Fruit fly (Drosophila melanogaster) S2 (cell line): ENCODE results near the gene CG1428.
A peak's percentile ranks its signal among the peaks of the same experiment; 100 is the strongest.

Experiments used
- CG8478 ChIP-seq: fragments of >200 bp; optimal IDR thresholded peaks from 2 replicates; lab custom pipeline; 2018
- CTCF ChIP-seq, 2 experiments: fragments of >200 bp; optimal IDR thresholded peaks; 2 replicates each; lab custom pipeline; 2018

The CG1428 gene

DNA sequence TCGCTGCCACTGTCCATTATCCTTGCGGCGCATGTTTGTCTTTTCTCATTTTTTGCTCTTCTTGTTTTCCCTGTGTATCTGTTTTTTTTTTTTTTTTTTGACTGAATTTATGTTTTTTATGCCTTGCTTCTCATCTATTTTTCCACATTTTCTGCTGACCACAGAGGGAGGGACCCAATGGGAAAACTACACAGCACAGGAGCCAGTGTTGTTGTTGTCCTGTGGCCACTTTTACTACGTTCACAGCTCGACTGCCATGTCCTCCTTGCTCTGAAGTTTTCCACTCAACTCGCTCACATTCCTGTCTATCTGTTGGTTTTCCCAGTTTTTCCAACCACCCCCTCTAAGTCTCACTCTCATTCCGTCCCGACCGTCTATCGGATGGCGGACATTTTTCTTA lies 15.9 kb upstream of the CG1428 start:
- TF ChIP-seq CG8478: no peak
- no peak for TF ChIP-seq CTCF (optimal IDR thresholded peaks at IDR 0.05; lab: Kevin White, UChicago)

DNA sequence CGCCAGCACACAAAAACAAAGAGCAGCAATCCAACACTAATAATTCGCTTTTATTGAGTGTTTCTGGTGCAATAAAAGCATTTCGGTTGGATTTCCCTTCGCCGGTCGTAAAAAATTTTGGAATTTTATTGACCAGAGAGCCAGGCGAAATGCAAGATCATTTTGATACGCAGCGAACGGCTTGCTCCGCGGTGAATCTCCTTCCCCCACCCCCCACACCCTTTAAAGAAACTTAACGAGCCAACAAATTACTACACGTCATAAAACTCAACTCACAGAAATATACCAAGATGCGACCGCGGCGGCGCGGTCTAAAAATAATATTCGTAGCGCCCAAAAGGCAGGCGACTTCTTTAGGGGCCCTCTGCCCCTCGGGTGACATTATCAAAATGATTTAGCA lies 10.0 kb upstream of the CG1428 start:
- TF ChIP-seq CTCF (optimal IDR thresholded peaks at IDR 0.05; lab: Kevin White, UChicago) (no peak), CG8478 (no peak)

DNA sequence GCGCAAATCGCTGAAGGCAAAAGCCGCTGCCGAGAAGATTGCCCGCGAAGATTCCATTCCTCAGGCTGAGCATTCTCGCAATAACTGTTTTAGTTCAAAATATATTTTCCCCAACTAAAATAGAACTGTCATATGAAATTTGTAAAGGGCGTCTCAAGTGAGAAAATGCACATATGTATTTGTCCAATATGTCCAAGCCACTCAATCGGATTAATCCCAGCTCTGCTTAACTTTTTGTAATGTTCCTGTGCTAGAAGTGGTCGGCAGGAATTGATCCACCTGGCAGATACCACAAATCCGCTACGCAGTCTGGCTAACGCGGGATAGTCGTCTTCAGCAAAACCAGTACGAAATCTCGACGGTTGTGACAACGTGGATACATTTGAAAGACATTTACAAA lies 7.9 kb upstream of the CG1428 start, which contains the start of gene CG11629:
TSS of gene CG11629 (minus strand) at position 101 of the 400 bp plus-strand sequence.
- TF ChIP-seq CTCF (optimal IDR thresholded peaks at IDR 0.05; lab: Kevin White, UChicago): no peak
- TF ChIP-seq CG8478: no peak

DNA sequence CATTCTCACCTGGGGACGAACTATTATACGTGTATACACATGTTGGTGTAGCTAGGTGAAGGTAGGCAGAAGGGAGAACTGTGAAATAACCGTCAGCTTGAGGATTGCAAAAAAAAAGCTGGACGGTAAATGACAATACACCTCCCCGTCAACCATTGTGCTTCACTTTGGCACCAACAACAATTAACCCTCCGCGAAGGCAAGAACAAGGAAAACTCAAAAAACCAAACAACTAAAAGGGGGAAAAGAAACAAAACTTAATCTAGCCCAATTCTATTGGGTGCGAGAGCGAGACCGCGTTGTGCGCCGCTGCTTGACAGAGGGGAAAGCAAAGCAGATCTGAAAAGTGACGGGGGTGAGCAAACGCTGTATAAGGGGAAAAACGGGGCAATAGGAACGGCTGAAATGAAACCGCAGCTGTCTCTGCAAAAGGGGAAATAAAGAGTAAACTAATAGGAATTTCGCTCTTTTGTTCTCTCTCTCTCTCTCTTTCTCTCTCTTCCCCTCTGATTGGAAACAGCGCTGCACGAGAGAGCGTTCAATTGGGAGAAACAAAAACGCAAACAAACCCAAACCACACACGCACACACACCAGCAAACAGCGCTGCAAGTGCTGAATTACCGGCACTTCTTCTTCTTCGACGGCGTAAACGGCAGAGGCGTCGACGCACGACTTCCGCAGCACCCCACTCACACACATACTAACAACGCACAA lies 6.9 kb upstream of the CG1428 start:
- TF ChIP-seq CG8478: no peak
- no peak for TF ChIP-seq CTCF (optimal IDR thresholded peaks at IDR 0.05; lab: Kevin White, UChicago)

DNA sequence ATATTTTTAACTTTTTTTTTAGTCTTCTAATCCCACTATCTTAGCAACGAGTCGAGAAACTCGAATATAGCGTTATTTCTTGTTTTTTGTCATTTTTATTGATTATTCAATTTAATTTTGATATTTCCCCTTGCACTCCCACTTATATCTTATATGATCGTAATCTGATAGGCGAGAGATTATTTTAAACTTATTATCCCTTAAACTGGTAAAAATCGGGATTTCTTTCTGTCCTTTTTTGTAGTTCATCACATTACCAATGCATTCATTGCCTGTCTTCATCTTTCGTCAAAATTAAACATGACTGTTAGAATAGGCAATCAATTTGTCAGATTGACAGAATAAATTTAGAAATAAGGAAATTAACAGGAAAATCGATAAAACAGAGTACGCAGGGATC lies 3.4 kb upstream of the CG1428 start, which contains the start of gene CG1421:
TSS of gene CG1421 (plus strand) at position 301 of the 400 bp plus-strand sequence.
- no peak for TF ChIP-seq CTCF (optimal IDR thresholded peaks at IDR 0.05; lab: Kevin White, UChicago)
- no peak for TF ChIP-seq CG8478

DNA sequence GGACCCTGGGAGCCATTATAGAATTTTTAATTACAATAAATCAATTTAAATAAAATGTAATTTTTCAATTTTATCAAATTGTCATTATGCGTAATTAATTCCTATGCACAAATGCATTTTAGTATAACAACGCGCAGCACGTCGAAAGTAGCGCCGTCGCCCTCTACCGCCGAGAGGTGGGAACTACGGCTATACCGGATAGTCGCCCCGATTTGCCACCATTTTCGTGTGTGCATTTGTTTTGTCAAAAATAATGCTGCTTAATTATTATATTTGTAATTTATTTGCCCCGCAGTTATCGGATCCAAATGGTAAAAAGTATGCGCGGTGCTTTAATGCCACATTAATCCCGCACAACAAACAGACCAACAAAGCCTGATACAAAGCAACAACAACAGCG lies 1.9 kb upstream of the CG1428 start:
- peak; percentile 64 to 85 for TF ChIP-seq CTCF (optimal IDR thresholded peaks at IDR 0.05; lab: Kevin White, UChicago)
- TF ChIP-seq CG8478: no peak

DNA sequence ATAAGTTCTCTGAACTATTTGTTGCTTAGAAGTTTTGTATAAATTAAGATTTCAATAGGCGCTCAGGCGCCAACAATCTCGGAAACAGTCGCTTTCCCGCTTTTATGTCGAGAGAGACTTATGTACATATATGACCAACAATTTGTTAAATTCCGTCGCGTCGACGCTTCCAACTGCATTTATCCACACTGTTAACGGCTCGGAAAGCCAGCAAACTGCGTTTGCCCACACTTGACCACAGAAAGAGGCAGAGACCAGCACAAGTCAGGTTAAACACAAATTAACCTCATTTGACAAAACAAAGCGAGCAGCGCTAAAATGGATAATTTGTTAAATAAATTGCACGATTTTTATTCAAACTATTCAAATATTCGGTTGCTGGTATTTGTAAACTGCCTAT lies 950 bp upstream of the CG1428 start:
- no peak for TF ChIP-seq CG8478

DNA sequence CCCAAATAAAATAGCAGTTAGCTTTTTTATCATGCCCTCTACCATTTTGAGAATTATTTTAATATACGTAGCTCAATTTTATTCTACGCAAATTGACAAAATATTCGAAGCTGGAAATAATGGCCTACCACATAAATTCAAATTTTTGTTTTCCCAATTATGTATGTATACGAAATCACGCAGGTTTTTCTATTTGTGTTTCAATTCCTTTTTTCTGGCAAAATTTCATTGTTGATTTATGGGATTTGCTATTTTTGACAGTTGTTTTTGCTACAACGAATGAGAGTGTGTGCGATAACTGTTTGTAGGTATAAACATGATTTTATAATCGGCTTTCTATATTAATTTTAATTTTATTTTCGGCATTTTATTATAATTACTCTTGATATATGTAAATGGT lies 9.2 kb downstream of the CG1428 start, which contains the start of gene CG31600:
TSS of gene CG31600 (minus strand) at position 101 of the 400 bp plus-strand sequence.
- TF ChIP-seq CTCF (optimal IDR thresholded peaks at IDR 0.05; lab: Kevin White, UChicago) (no peak), CG8478 (no peak)

DNA sequence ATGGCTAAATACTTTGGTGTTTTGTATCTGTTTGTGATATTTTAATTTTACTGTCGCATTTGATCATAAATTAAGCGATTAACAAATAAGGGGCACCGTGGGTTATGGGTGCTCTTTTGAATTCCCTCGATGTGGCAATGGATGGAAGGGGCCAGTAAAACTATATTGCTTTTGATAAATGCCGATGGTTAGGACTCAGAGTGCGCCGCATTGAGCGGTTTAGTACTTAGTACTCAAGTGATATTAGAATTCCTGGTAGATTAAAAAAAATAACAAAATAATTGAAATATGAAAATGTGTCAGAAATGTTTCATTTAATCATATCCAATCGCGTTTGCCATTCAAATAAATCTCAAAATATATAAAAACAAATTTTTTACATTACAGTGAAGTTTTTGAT lies 9.9 kb downstream of the CG1428 start, which contains the start of gene CG11634:
TSS of gene CG11634 (plus strand) at position 301 of the 400 bp plus-strand sequence.
- TF ChIP-seq CG8478 (no peak), CTCF (optimal IDR thresholded peaks at IDR 0.05; lab: Kevin White, UChicago) (no peak)

DNA sequence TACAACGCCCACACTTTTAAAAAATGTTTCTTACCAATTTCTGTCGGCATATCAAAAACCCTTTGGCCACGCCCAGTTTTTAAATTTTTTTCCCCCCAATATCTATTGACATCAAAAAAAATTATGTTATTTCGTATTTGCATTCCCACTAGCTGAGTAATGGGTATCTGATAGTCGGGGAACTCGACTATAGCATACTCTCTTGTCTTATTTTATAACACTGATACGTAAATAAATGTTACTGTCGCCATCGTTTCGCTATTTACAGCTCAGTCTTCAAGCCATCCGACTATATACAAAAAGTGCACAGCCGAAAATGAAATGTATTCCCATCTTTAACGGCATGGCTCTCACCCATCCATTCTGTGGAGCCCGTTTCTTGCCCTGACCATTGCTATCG lies 17.2 kb downstream of the CG1428 start:
- TF ChIP-seq CG8478 (no peak), CTCF (optimal IDR thresholded peaks at IDR 0.05; lab: Kevin White, UChicago) (no peak)

DNA sequence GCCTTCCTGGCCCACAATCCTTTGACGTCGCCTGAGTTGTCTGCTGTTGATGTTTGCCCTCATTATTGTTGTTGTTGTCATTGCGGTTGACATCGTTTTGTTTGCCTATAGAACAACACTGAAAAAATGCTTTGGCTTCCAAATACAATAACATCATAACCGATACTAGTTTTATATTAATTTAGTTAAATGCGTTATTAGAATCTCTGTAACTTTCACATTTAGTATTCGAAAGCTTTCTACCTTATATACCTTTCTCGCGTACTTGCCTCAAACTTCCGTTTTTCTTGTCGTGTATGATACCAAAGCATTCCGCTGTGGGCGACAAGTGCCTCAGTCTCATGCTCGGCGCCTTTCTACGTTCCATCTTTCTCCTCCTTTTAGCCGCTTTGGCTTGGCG lies 27.4 kb downstream of the CG1428 start:
- no peak for TF ChIP-seq CG8478
- no peak for TF ChIP-seq CTCF (optimal IDR thresholded peaks at IDR 0.05; lab: Kevin White, UChicago)
